Worm (Caenorhabditis elegans): Measurements from ENCODE around the gene fbxb-49.
"Not testable (repeated sequence)": the region's sequence is repeated elsewhere in the genome, so short reads cannot be mapped to it uniquely, and the experiment has no call there.

ce11 chrII:1540628-1541027 is 27.7 kb upstream of the fbxb-49 start, which contains the start of gene poml-4:
- TF ChIP-seq hlh-8 (tag; optimal IDR thresholded peaks at IDR 0.05); ets-4 (tag; optimal IDR thresholded peaks at IDR 0.05); che-1 (tag; optimal IDR thresholded peaks at IDR 0.05); nfya-1 (tag; optimal IDR thresholded peaks at IDR 0.05); eyg-1 (tag; optimal IDR thresholded peaks at IDR 0.05); nhr-11 (tag; optimal IDR thresholded peaks at IDR 0.05); ceh-14 (tag; optimal IDR thresholded peaks at IDR 0.05); ceh-6 (GFP tag; optimal IDR thresholded peaks at IDR 0.05); pha-2 (tag; optimal IDR thresholded peaks at IDR 0.05); dve-1 (tag; optimal IDR thresholded peaks at IDR 0.05): not testable (repeated sequence)
